Fruit fly (Drosophila melanogaster) whole organism, embryonic: ENCODE measurements around the gene Cad74A.

ENCODE experiments used
- Sox102F ChIP-seq: fragments of 200-800 bp; sonication (Bioruptor generic); optimal IDR thresholded peaks from 2 replicates; lab custom pipeline; 2018; ENCODE audit warnings: missing biosample characterization, mild to moderate bottlenecking, missing genetic modification characterization, moderate library complexity
- kah ChIP-seq: fragments of 200-800 bp; sonication (Bioruptor generic); optimal IDR thresholded peaks from 2 replicates; lab custom pipeline; 2018; ENCODE audit warnings: missing biosample characterization, mild to moderate bottlenecking, missing genetic modification characterization

DNA sequence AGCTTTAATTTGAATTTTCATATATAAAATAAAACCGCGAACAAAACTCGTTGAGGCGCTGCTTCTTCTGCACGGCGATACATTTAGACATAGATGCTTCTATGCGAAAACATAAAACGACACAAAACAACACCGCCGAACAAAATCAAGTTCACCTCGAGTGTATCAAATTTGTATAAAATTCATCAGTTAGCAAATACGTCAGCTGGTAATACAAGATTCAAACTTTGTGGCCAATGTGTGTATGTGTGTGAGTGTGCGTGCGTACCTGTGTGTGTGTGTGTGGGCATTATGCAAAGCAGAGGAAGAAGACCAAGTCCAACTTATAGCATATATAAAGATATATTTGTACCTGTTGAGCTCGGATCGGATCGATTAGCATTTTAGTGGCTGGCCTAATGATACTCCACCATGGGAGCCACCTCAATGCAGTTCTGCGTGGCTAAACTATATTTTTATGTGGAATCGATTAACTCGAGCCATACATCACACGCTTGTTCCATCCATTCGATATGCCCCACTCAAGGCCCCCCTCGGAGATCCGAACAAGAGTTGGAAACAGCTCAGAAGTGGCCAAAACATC, 15.2 kb upstream of the Cad74A start:
- TF ChIP-seq kah (GFP tag; lab: Kevin White, UChicago) (no peak), Sox102F (GFP tag; lab: Kevin White, UChicago) (no peak)
